Worm (Caenorhabditis elegans) whole organism, late embryonic: Measurements from ENCODE around the gene xbx-6.

Source experiments
- ama-1 ChIP-seq: fragments of 150-350 bp; optimal IDR thresholded peaks from 2 replicates; lab custom pipeline; 2014
- ceh-14 ChIP-seq: sonication (generic microtip); optimal IDR thresholded peaks from 2 replicates; lab custom pipeline; 2016; ENCODE audit warnings: missing genotype, missing genetic modification characterization, missing compliant biosample characterization
- elt-4 ChIP-seq: sonication (generic microtip); optimal IDR thresholded peaks from 2 replicates; lab custom pipeline; 2016; ENCODE audit warnings: missing genetic modification characterization, missing compliant biosample characterization
- eyg-1 ChIP-seq: sonication (generic microtip); optimal IDR thresholded peaks from 2 replicates; lab custom pipeline; 2016; ENCODE audit warnings: missing genotype, missing genetic modification characterization, missing compliant biosample characterization
- fkh-10 ChIP-seq: fragments of 150-350 bp; optimal IDR thresholded peaks from 2 replicates; lab custom pipeline; 2014; ENCODE audit warnings: missing biosample characterization, missing genetic modification reagents, missing genetic modification characterization
- sox-4 ChIP-seq: sonication (generic microtip); optimal IDR thresholded peaks from 2 replicates; lab custom pipeline; 2017; ENCODE audit warnings: mild to moderate bottlenecking, missing genetic modification characterization, inconsistent platforms, missing compliant biosample characterization
- unc-86 ChIP-seq: sonication (generic microtip); optimal IDR thresholded peaks from 2 replicates; lab custom pipeline; 2016; ENCODE audit warnings: missing genetic modification characterization, missing compliant biosample characterization

DNA sequence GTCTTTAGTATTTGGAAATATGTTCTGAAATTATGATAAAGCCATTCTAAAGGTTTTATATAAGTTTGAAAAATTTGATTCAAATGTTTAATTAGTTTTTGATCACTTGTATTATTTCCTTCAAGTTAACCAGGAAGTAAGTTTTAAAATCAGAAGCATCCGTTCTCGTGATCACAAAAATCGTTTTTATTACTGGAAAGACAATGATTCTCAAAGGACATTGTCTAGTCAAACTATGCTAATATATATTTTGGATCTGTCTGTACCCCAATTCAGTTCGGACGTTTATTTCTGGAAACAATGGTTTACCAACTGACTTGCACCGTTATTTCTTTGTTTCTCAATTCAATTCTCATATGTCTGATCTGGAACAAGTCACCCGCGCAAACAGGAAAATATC is 13.5 kb downstream of the xbx-6 start, which contains the start of gene str-188:
- TF ChIP-seq fkh-10 (no peak), unc-86 (tag; lab: Kevin White, UChicago) (no peak), sox-4 (tag; lab: Kevin White, UChicago) (no peak), eyg-1 (tag; lab: Kevin White, UChicago) (no peak), ceh-14 (no peak), ama-1 (no peak), elt-4 (tag; lab: Kevin White, UChicago) (no peak)
